Worm (Caenorhabditis elegans) whole organism, late embryonic: ENCODE results near the gene M88.4.

Source experiments
- C08G9.2 ChIP-seq: sonication (generic microtip); optimal IDR thresholded peaks from 2 replicates; lab custom pipeline; 2016; ENCODE audit warnings: mild to moderate bottlenecking, missing genetic modification characterization, moderate library complexity, missing compliant biosample characterization
- C38D4.7 ChIP-seq: fragments of 200-800 bp; sonication (Bioruptor generic); optimal IDR thresholded peaks from 2 replicates; lab custom pipeline; 2018; ENCODE audit warnings: mild to moderate bottlenecking, missing genetic modification characterization, moderate library complexity, missing compliant biosample characterization
- F13H6.1 ChIP-seq: sonication (generic microtip); optimal IDR thresholded peaks from 2 replicates; lab custom pipeline; 2016; ENCODE audit warnings: missing genetic modification characterization, missing compliant biosample characterization
- K02D7.2 ChIP-seq: sonication (generic microtip); optimal IDR thresholded peaks from 2 replicates; lab custom pipeline; 2017; ENCODE audit warnings: mild to moderate bottlenecking, missing genetic modification characterization, missing compliant biosample characterization
- K09A11.1 ChIP-seq: sonication (generic microtip); optimal IDR thresholded peaks from 2 replicates; lab custom pipeline; 2017; ENCODE audit warnings: antibody characterized with exemption, mild to moderate bottlenecking, missing genetic modification characterization, missing compliant biosample characterization; ENCODE audit not compliant: insufficient read depth
- T23F11.4 ChIP-seq: fragments of 200-800 bp; sonication (Bioruptor generic); optimal IDR thresholded peaks from 2 replicates; lab custom pipeline; 2018; ENCODE audit warnings: mild to moderate bottlenecking, missing genetic modification characterization, missing compliant biosample characterization
- Y22D7AL.16 ChIP-seq: sonication (generic microtip); optimal IDR thresholded peaks from 2 replicates; lab custom pipeline; 2016; ENCODE audit warnings: missing genetic modification characterization, missing compliant biosample characterization
- ama-1 ChIP-seq: fragments of 150-350 bp; optimal IDR thresholded peaks from 2 replicates; lab custom pipeline; 2014
- ceh-14 ChIP-seq: sonication (generic microtip); optimal IDR thresholded peaks from 2 replicates; lab custom pipeline; 2016; ENCODE audit warnings: missing genotype, missing genetic modification characterization, missing compliant biosample characterization
- ceh-6 ChIP-seq: fragments of 200-800 bp; sonication (Bioruptor generic); optimal IDR thresholded peaks from 2 replicates; lab custom pipeline; 2018; ENCODE audit warnings: mild to moderate bottlenecking, missing genetic modification characterization, missing compliant biosample characterization
- ceh-9 ChIP-seq: sonication (generic microtip); optimal IDR thresholded peaks from 2 replicates; lab custom pipeline; 2016; ENCODE audit warnings: mild to moderate bottlenecking, missing genetic modification characterization, inconsistent platforms, missing compliant biosample characterization
- dve-1 ChIP-seq: sonication (generic microtip); optimal IDR thresholded peaks from 2 replicates; lab custom pipeline; 2017; ENCODE audit warnings: antibody characterized with exemption, mild to moderate bottlenecking, missing genetic modification characterization, missing compliant biosample characterization
- elt-2 ChIP-seq: sonication (generic microtip); optimal IDR thresholded peaks from 2 replicates; lab custom pipeline; 2016; ENCODE audit warnings: missing genetic modification reagents, missing genetic modification characterization, missing compliant biosample characterization
- elt-4 ChIP-seq: sonication (generic microtip); optimal IDR thresholded peaks from 2 replicates; lab custom pipeline; 2016; ENCODE audit warnings: missing genetic modification characterization, missing compliant biosample characterization
- ets-4 ChIP-seq: sonication (generic microtip); optimal IDR thresholded peaks from 2 replicates; lab custom pipeline; 2016; ENCODE audit warnings: missing genetic modification characterization, missing compliant biosample characterization
- eyg-1 ChIP-seq: sonication (generic microtip); optimal IDR thresholded peaks from 2 replicates; lab custom pipeline; 2016; ENCODE audit warnings: missing genotype, missing genetic modification characterization, missing compliant biosample characterization
- fax-1 ChIP-seq: sonication (generic microtip); optimal IDR thresholded peaks from 2 replicates; lab custom pipeline; 2016; ENCODE audit warnings: missing genotype, missing genetic modification characterization, missing compliant biosample characterization
- fkh-6 ChIP-seq: sonication (generic microtip); optimal IDR thresholded peaks from 2 replicates; lab custom pipeline; 2016; ENCODE audit warnings: missing genetic modification characterization, missing compliant biosample characterization
- gmeb-2 ChIP-seq: sonication (generic microtip); optimal IDR thresholded peaks from 2 replicates; lab custom pipeline; 2016; ENCODE audit warnings: missing genetic modification characterization, inconsistent platforms, missing compliant biosample characterization
- hlh-13 ChIP-seq: fragments of 200-800 bp; sonication (Bioruptor generic); optimal IDR thresholded peaks from 2 replicates; lab custom pipeline; 2018; ENCODE audit warnings: mild to moderate bottlenecking, missing genetic modification characterization, missing compliant biosample characterization
- hlh-15 ChIP-seq: sonication (generic microtip); optimal IDR thresholded peaks from 2 replicates; lab custom pipeline; 2016; ENCODE audit warnings: missing genetic modification characterization, missing compliant biosample characterization
- hlh-30 ChIP-seq: sonication (generic microtip); optimal IDR thresholded peaks from 2 replicates; lab custom pipeline; 2017; ENCODE audit warnings: antibody characterized with exemption, missing genetic modification characterization, missing compliant biosample characterization; ENCODE audit not compliant: insufficient read depth
- lim-6 ChIP-seq: sonication (generic microtip); optimal IDR thresholded peaks from 2 replicates; lab custom pipeline; 2016; ENCODE audit warnings: missing genetic modification characterization, missing compliant biosample characterization
- lin-11 ChIP-seq: fragments of 200-800 bp; sonication (Bioruptor generic); optimal IDR thresholded peaks from 2 replicates; lab custom pipeline; 2018; ENCODE audit warnings: mild to moderate bottlenecking, missing genetic modification characterization, missing compliant biosample characterization
- mec-3 ChIP-seq: sonication (generic microtip); optimal IDR thresholded peaks from 2 replicates; lab custom pipeline; 2016; ENCODE audit warnings: borderline replicate concordance, missing genetic modification characterization, missing compliant biosample characterization
- nfya-1 ChIP-seq: sonication (generic microtip); optimal IDR thresholded peaks from 2 replicates; lab custom pipeline; 2017; ENCODE audit warnings: missing genetic modification characterization, mild to moderate bottlenecking, missing compliant biosample characterization, antibody characterized with exemption, moderate library complexity
- nhr-232 ChIP-seq: sonication (generic microtip); optimal IDR thresholded peaks from 2 replicates; lab custom pipeline; 2016; ENCODE audit warnings: missing genetic modification characterization, missing compliant biosample characterization
- npax-4 ChIP-seq: sonication (generic microtip); optimal IDR thresholded peaks from 2 replicates; lab custom pipeline; 2016; ENCODE audit warnings: missing genetic modification characterization, missing compliant biosample characterization
- odd-2 ChIP-seq: sonication (generic microtip); optimal IDR thresholded peaks from 2 replicates; lab custom pipeline; 2017; ENCODE audit warnings: antibody characterized with exemption, mild to moderate bottlenecking, missing genetic modification characterization, missing compliant biosample characterization
- pag-3 ChIP-seq: sonication (generic microtip); optimal IDR thresholded peaks from 2 replicates; lab custom pipeline; 2016; ENCODE audit warnings: missing compliant biosample characterization, missing genetic modification characterization, borderline replicate concordance
- pat-9 ChIP-seq: fragments of 200-800 bp; sonication (Bioruptor generic); optimal IDR thresholded peaks from 2 replicates; lab custom pipeline; 2018; ENCODE audit warnings: mild to moderate bottlenecking, missing genetic modification characterization, moderate library complexity, missing compliant biosample characterization
- pax-1 ChIP-seq: fragments of 150-350 bp; optimal IDR thresholded peaks from 2 replicates; lab custom pipeline; 2014; ENCODE audit warnings: missing biosample characterization, missing genetic modification characterization
- pha-2 ChIP-seq: sonication (generic microtip); optimal IDR thresholded peaks from 2 replicates; lab custom pipeline; 2017; ENCODE audit warnings: mild to moderate bottlenecking, missing genetic modification characterization, missing compliant biosample characterization
- pqm-1 ChIP-seq: sonication (generic microtip); optimal IDR thresholded peaks from 2 replicates; lab custom pipeline; 2016; ENCODE audit warnings: missing genetic modification characterization, missing compliant biosample characterization
- pros-1 ChIP-seq: fragments of 150-350 bp; optimal IDR thresholded peaks from 2 replicates; lab custom pipeline; 2014; ENCODE audit warnings: missing biosample characterization, missing genetic modification reagents, missing genetic modification characterization
- ref-2 ChIP-seq: sonication (generic microtip); optimal IDR thresholded peaks from 2 replicates; lab custom pipeline; 2016; ENCODE audit warnings: missing genetic modification characterization, missing compliant biosample characterization
- rnt-1 ChIP-seq: sonication (generic microtip); optimal IDR thresholded peaks from 2 replicates; lab custom pipeline; 2016; ENCODE audit warnings: missing genetic modification characterization, missing compliant biosample characterization
- sdc-2 ChIP-seq: sonication (generic microtip); optimal IDR thresholded peaks from 2 replicates; lab custom pipeline; 2016; ENCODE audit warnings: missing genotype, missing genetic modification characterization, missing compliant biosample characterization
- syd-9 ChIP-seq: sonication (generic microtip); optimal IDR thresholded peaks from 2 replicates; lab custom pipeline; 2016; ENCODE audit warnings: mild to moderate bottlenecking, missing genetic modification characterization, moderate library complexity, missing compliant biosample characterization
- tbx-2 ChIP-seq: sonication (generic microtip); optimal IDR thresholded peaks from 2 replicates; lab custom pipeline; 2016; ENCODE audit warnings: missing genetic modification characterization, missing compliant biosample characterization
- tbx-7 ChIP-seq: sonication (generic microtip); optimal IDR thresholded peaks from 2 replicates; lab custom pipeline; 2016; ENCODE audit warnings: missing genotype, missing genetic modification characterization, missing compliant biosample characterization
- ttx-3 ChIP-seq: sonication (generic microtip); optimal IDR thresholded peaks from 2 replicates; lab custom pipeline; 2016; ENCODE audit warnings: missing genetic modification reagents, missing genetic modification characterization, missing compliant biosample characterization
- unc-42 ChIP-seq: sonication (generic microtip); optimal IDR thresholded peaks from 2 replicates; lab custom pipeline; 2016; ENCODE audit warnings: missing genotype, missing genetic modification characterization, missing compliant biosample characterization
- unc-55 ChIP-seq: sonication (generic microtip); optimal IDR thresholded peaks from 2 replicates; lab custom pipeline; 2017; ENCODE audit warnings: missing biosample characterization, missing genetic modification reagents, missing genetic modification characterization
- unc-86 ChIP-seq: sonication (generic microtip); optimal IDR thresholded peaks from 2 replicates; lab custom pipeline; 2016; ENCODE audit warnings: missing genetic modification characterization, missing compliant biosample characterization
- zip-5 ChIP-seq: sonication (generic microtip); optimal IDR thresholded peaks from 2 replicates; lab custom pipeline; 2016; ENCODE audit warnings: missing genetic modification characterization, missing compliant biosample characterization
- ztf-16 ChIP-seq: sonication (generic microtip); optimal IDR thresholded peaks from 2 replicates; lab custom pipeline; 2017; ENCODE audit warnings: missing genetic modification characterization, missing compliant biosample characterization

M88.4 gene

ce11 chrIII:4542362-4542931 lies 6.4 kb upstream of the M88.4 start, which contains the start of the genes mrps-34 and cisd-3.1 (continued):
- no peak for TF ChIP-seq elt-4
- peak; percentile 30 for TF ChIP-seq pha-2 (tag; lab: Kevin White, UChicago)
- no peak for TF ChIP-seq unc-86 (tag; lab: Kevin White, UChicago)
- no peak for TF ChIP-seq K02D7.2 (tag; lab: Kevin White, UChicago)
- no peak for TF ChIP-seq ceh-9
- no peak for TF ChIP-seq ama-1 (lab: Kevin White, UChicago)
- TF ChIP-seq F13H6.1, result no peak
- no peak for TF ChIP-seq ets-4 (tag; lab: Kevin White, UChicago)
- TF ChIP-seq ref-2 (tag; lab: Kevin White, UChicago), result no peak
- no peak for TF ChIP-seq pros-1
- TF ChIP-seq unc-55, result no peak
- TF ChIP-seq eyg-1, result no peak
- peak; percentile 55 for TF ChIP-seq tbx-2 (tag; lab: Kevin White, UChicago)
- no peak for TF ChIP-seq odd-2 (tag; lab: Kevin White, UChicago)
- TF ChIP-seq pag-3, result no peak
- TF ChIP-seq ttx-3 (tag; lab: Kevin White, UChicago), result peak; percentile 25
- TF ChIP-seq hlh-30, result no peak
- TF ChIP-seq hlh-15 (tag; lab: Kevin White, UChicago), result no peak
- TF ChIP-seq rnt-1, result no peak
- TF ChIP-seq pax-1, result no peak
- no peak for TF ChIP-seq pqm-1 (tag; lab: Kevin White, UChicago)
- peak; percentile 41 for TF ChIP-seq nhr-232 (tag; lab: Kevin White, UChicago)
- no peak for TF ChIP-seq fkh-6 (tag; lab: Kevin White, UChicago)
- no peak for TF ChIP-seq C38D4.7
- no peak for TF ChIP-seq tbx-7 (tag; lab: Kevin White, UChicago)
- no peak for TF ChIP-seq C08G9.2 (tag; lab: Kevin White, UChicago)
- TF ChIP-seq dve-1 (tag; lab: Kevin White, UChicago), result no peak
- no peak for TF ChIP-seq mec-3 (tag; lab: Kevin White, UChicago)
- no peak for TF ChIP-seq ceh-6 (GFP tag; lab: Kevin White, UChicago)
- TF ChIP-seq nfya-1 (tag; lab: Kevin White, UChicago), result peak; percentile 49
- TF ChIP-seq K09A11.1 (tag; lab: Kevin White, UChicago), result peak; percentile 75
- TF ChIP-seq lin-11 (tag; lab: Kevin White, UChicago), result peak; percentile 22
- TF ChIP-seq ceh-14 (tag; lab: Kevin White, UChicago), result peak; percentile 71
- TF ChIP-seq fax-1 (tag; lab: Kevin White, UChicago), result no peak
- no peak for TF ChIP-seq syd-9
- TF ChIP-seq hlh-13 (GFP tag; lab: Kevin White, UChicago), result no peak
- no peak for TF ChIP-seq sdc-2 (tag; lab: Kevin White, UChicago)
- peak; percentile 22 for TF ChIP-seq pat-9

ce11 chrIII:4544959-4545358 lies 3.9 kb upstream of the M88.4 start, which contains the start of gene M88.3:
Gene M88.3, minus strand, starts transcription at chrIII:4545059.
- no peak for TF ChIP-seq unc-42 (tag; lab: Kevin White, UChicago)
- no peak for TF ChIP-seq unc-86 (tag; lab: Kevin White, UChicago)
- no peak for TF ChIP-seq syd-9
- no peak for TF ChIP-seq elt-4
- TF ChIP-seq ref-2 (tag; lab: Kevin White, UChicago), result no peak
- TF ChIP-seq npax-4 (tag; lab: Kevin White, UChicago), result no peak
- TF ChIP-seq gmeb-2 (tag; lab: Kevin White, UChicago), result no peak
- TF ChIP-seq ztf-16 (tag; lab: Kevin White, UChicago), result no peak
- no peak for TF ChIP-seq elt-2 (tag; lab: Kevin White, UChicago)
- TF ChIP-seq zip-5, result no peak
- TF ChIP-seq T23F11.4, result no peak
- TF ChIP-seq Y22D7AL.16 (tag; lab: Kevin White, UChicago), result no peak
- TF ChIP-seq eyg-1, result no peak
- no peak for TF ChIP-seq lim-6
- TF ChIP-seq hlh-15 (tag; lab: Kevin White, UChicago), result no peak
- no peak for TF ChIP-seq ama-1 (lab: Kevin White, UChicago)
- TF ChIP-seq, all 69 proteins: peak for 0
